Worm (Caenorhabditis elegans) whole organism, mixed stage, embryonic: ENCODE results near the gene Y57A10C.1.
"Not testable (repeated sequence)": the region's sequence is repeated elsewhere in the genome, so short reads cannot be mapped to it uniquely, and the experiment has no call there.

Source experiments
- blmp-1 ChIP-seq: fragments of 150-350 bp; optimal IDR thresholded peaks from 2 replicates; lab custom pipeline; 2014; ENCODE audit warnings: missing biosample characterization, missing genetic modification characterization
- ces-1 ChIP-seq: fragments of 150-350 bp; optimal IDR thresholded peaks from 2 replicates; lab custom pipeline; 2014; ENCODE audit warnings: missing biosample characterization, missing genetic modification reagents, missing genetic modification characterization
- elt-1 ChIP-seq: sonication (generic microtip); optimal IDR thresholded peaks from 2 replicates; lab custom pipeline; 2017; ENCODE audit warnings: missing genetic modification characterization, mild to moderate bottlenecking, missing compliant biosample characterization, antibody characterized with exemption, moderate library complexity, borderline replicate concordance; ENCODE audit not compliant: insufficient read depth
- lsy-2 ChIP-seq: fragments of 150-350 bp; optimal IDR thresholded peaks from 2 replicates; lab custom pipeline; 2014; ENCODE audit warnings: missing biosample characterization, missing genetic modification characterization
- mep-1 ChIP-seq: fragments of 150-350 bp; optimal IDR thresholded peaks from 2 replicates; lab custom pipeline; 2017; ENCODE audit warnings: missing biosample characterization, missing genetic modification reagents, missing genetic modification characterization, inconsistent platforms
- nhr-12 ChIP-seq: fragments of 150-350 bp; optimal IDR thresholded peaks from 2 replicates; lab custom pipeline; 2014; ENCODE audit warnings: missing biosample characterization, missing genetic modification characterization
- nhr-237 ChIP-seq: fragments of 150-350 bp; optimal IDR thresholded peaks from 2 replicates; lab custom pipeline; 2014; ENCODE audit warnings: missing biosample characterization, missing genetic modification characterization
- snpc-4 ChIP-seq: fragments of 150-350 bp; optimal IDR thresholded peaks from 2 replicates; lab custom pipeline; 2014; ENCODE audit warnings: missing biosample characterization, missing genetic modification characterization
- unc-120 ChIP-seq: sonication (generic microtip); optimal IDR thresholded peaks from 2 replicates; lab custom pipeline; 2017; ENCODE audit warnings: missing genetic modification characterization, missing compliant biosample characterization; ENCODE audit not compliant: poor library complexity, severe bottlenecking
- unc-39 ChIP-seq: fragments of 150-350 bp; optimal IDR thresholded peaks from 2 replicates; lab custom pipeline; 2014; ENCODE audit warnings: missing biosample characterization, missing genetic modification characterization
- unc-62 ChIP-seq: fragments of 150-350 bp; optimal IDR thresholded peaks from 2 replicates; lab custom pipeline; 2014; ENCODE audit warnings: missing biosample characterization, missing genetic modification reagents, missing genetic modification characterization

DNA sequence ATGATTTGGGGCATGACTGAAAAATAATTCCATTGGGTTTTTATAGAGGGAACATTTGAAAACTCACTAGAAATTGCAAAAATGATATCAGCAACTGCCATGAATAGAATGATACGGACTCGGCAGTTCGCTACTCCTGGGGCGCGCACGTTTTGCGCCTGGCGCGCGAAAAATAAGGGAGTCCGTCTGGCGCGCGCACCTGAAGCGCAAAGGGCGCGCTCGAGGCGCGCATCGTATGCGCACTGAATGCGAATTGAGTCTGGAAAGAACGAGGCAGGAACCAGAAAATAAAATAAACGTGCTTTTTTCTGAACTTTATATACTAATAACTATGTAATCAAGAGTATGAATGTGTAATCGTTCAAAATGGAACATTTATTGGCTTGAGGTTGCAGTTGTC is 28.8 kb upstream of the Y57A10C.1 start, which contains the start of gene Y57A10C.10:
- not testable (repeated sequence) for TF ChIP-seq snpc-4 (tag; lab: Kevin White, UChicago); unc-120 (tag; lab: Kevin White, UChicago); nhr-237; elt-1 (tag; lab: Kevin White, UChicago); ces-1 (GFP tag; lab: Kevin White, UChicago); unc-62 (GFP tag; lab: Kevin White, UChicago); nhr-12 (tag; lab: Kevin White, UChicago); mep-1 (tag; lab: Kevin White, UChicago); blmp-1 (tag; lab: Kevin White, UChicago); unc-39 (tag; lab: Kevin White, UChicago); lsy-2 (tag; lab: Kevin White, UChicago)
